Fruit fly (Drosophila melanogaster): ENCODE measurements around the gene NijC.

dm6 chr3R:12700454-12700853 is 5.5 kb downstream of the NijC start:
- TF ChIP-seq CG32006 (GFP tag; optimal IDR thresholded peaks at IDR 0.05) (no peak), CG6276 (GFP tag; optimal IDR thresholded peaks at IDR 0.05) (no peak), CG6163 (GFP tag; IDR thresholded peaks at IDR 0.05) (no peak), CG6854 (GFP tag; optimal IDR thresholded peaks at IDR 0.05) (no peak), CG31627 (GFP tag; optimal IDR thresholded peaks at IDR 0.05) (no peak), Lpt (GFP tag; optimal IDR thresholded peaks at IDR 0.05) (no peak), fkh (GFP tag; optimal IDR thresholded peaks at IDR 0.05) (no peak), vri (GFP tag; optimal IDR thresholded peaks at IDR 0.05) (no peak), svp (GFP tag) (peak; percentile 15), CG15336 (GFP tag; IDR thresholded peaks at IDR 0.05) (no peak), CG8632 (GFP tag; optimal IDR thresholded peaks at IDR 0.05) (no peak), CG11902 (GFP tag; optimal IDR thresholded peaks at IDR 0.05) (no peak)

Measured in whole organism, prepupa.